Worm (Caenorhabditis elegans) whole organism, midembryonic: Measurements from ENCODE around the gene taf-8.

ENCODE experiments used
- T22C8.4 ChIP-seq: fragments of 200-800 bp; sonication (Bioruptor generic); IDR thresholded peaks from 2 replicates; pipeline ENCODE4 v1.3.6; 2022; ENCODE audit warnings: missing genetic modification characterization, missing compliant biosample characterization
- klf-2 ChIP-seq: fragments of 200-800 bp; sonication (Bioruptor generic); conservative IDR thresholded peaks from 2 replicates; pipeline ENCODE4 v1.3.6; 2022; ENCODE audit warnings: missing genetic modification reagents, missing genetic modification characterization, missing compliant biosample characterization
- ref-1 ChIP-seq: fragments of 200-800 bp; sonication (Bioruptor generic); conservative IDR thresholded peaks from 2 replicates; pipeline ENCODE4 v1.3.6; 2022; ENCODE audit warnings: missing genetic modification reagents, missing genetic modification characterization, missing compliant biosample characterization
- ztf-23 ChIP-seq: fragments of 200-800 bp; sonication (Bioruptor generic); IDR thresholded peaks from 2 replicates; pipeline ENCODE4 v1.3.6; 2022; ENCODE audit warnings: missing genetic modification reagents, missing genetic modification characterization, missing compliant biosample characterization
- ztf-29 ChIP-seq: fragments of 200-800 bp; sonication (Bioruptor generic); IDR thresholded peaks from 2 replicates; pipeline ENCODE4 v1.3.6; 2022; ENCODE audit warnings: missing genetic modification reagents, missing genetic modification characterization, missing compliant biosample characterization

ce11 chrII:9644940-9645634 is 24.0 kb upstream of the taf-8 start:
- TF ChIP-seq ref-1 (GFP tag; lab: Robert Waterston, UW), result no peak
- no peak for TF ChIP-seq ztf-23 (GFP tag; lab: Robert Waterston, UW)
- no peak for TF ChIP-seq T22C8.4 (GFP tag; lab: Robert Waterston, UW)
- peak; percentile 25; the same call in 1 of the 2 replicates for TF ChIP-seq ztf-29 (GFP tag; lab: Robert Waterston, UW)
- TF ChIP-seq klf-2 (GFP tag; lab: Robert Waterston, UW), result no peak
